Worm (Caenorhabditis elegans) whole organism, L4 larva: ENCODE measurements around the gene copb-1.

Experiments used
- aly-2 ChIP-seq: sonication (generic microtip); optimal IDR thresholded peaks from 2 replicates; lab custom pipeline; 2018; ENCODE audit warnings: missing biosample characterization, missing genetic modification characterization
- ceh-82 ChIP-seq: sonication (generic microtip); optimal IDR thresholded peaks from 2 replicates; lab custom pipeline; 2017; ENCODE audit warnings: missing biosample characterization, missing genetic modification characterization
- egl-27 ChIP-seq: sonication (generic microtip); optimal IDR thresholded peaks from 3 replicates; lab custom pipeline; 2017; ENCODE audit warnings: missing biosample characterization, missing genetic modification reagents, missing genetic modification characterization
- fos-1 ChIP-seq: fragments of 150-350 bp; optimal IDR thresholded peaks from 2 replicates; lab custom pipeline; 2014; ENCODE audit warnings: missing biosample characterization, missing genetic modification characterization
- hlh-30 ChIP-seq: sonication (generic microtip); optimal IDR thresholded peaks from 2 replicates; lab custom pipeline; 2017; ENCODE audit warnings: antibody characterized with exemption, mild to moderate bottlenecking, missing genetic modification characterization, missing compliant biosample characterization; ENCODE audit not compliant: insufficient read depth
- hmg-1.1 ChIP-seq: fragments of 200-800 bp; sonication (Bioruptor generic); IDR thresholded peaks from 2 replicates; pipeline ENCODE4 v1.3.6; 2022; ENCODE audit warnings: missing genetic modification reagents, missing genetic modification characterization, missing compliant biosample characterization
- lin-13 ChIP-seq: fragments of 150-350 bp; optimal IDR thresholded peaks from 2 replicates; lab custom pipeline; 2014; ENCODE audit warnings: missing biosample characterization, missing genetic modification reagents, missing genetic modification characterization
- lin-15B ChIP-seq: fragments of 150-350 bp; sonication (generic microtip); optimal IDR thresholded peaks from 3 replicates; lab custom pipeline; 2014; ENCODE audit warnings: missing biosample characterization, missing genetic modification characterization
- lsy-2 ChIP-seq, 2 experiments: fragments of 150-350 bp in 1 of 2; sonication (generic microtip) in 1 of 2; optimal IDR thresholded peaks; 2 replicates each; lab custom pipeline; 2014 to 2017; ENCODE audit warnings: missing biosample characterization in 2 of 2, missing genetic modification characterization in 2 of 2
- nhr-11 ChIP-seq: fragments of 150-350 bp; optimal IDR thresholded peaks from 2 replicates; lab custom pipeline; 2014; ENCODE audit warnings: missing biosample characterization, missing genetic modification characterization
- nhr-237 ChIP-seq: sonication (generic microtip); optimal IDR thresholded peaks from 2 replicates; lab custom pipeline; 2017; ENCODE audit warnings: missing biosample characterization, missing genetic modification characterization
- skn-1 ChIP-seq: fragments of 150-350 bp; optimal IDR thresholded peaks from 2 replicates; lab custom pipeline; 2014; ENCODE audit warnings: missing biosample characterization, missing genetic modification characterization
- snpc-1.2 ChIP-seq: fragments of 200-800 bp; sonication (Bioruptor generic); IDR thresholded peaks from 2 replicates; pipeline ENCODE4 v1.3.6; 2022; ENCODE audit warnings: missing genetic modification reagents, missing genetic modification characterization, missing compliant biosample characterization
- unc-62 ChIP-seq, 3 experiments: fragments of 150-350 bp in 1 of 3; sonication (generic microtip); optimal IDR thresholded peaks in 2 of 3; peaks in 1 of 3; 1 replicate in 1 of 3; 2 replicates in 2 of 3; lab custom pipeline; 2014 to 2017; ENCODE audit warnings: missing biosample characterization in 3 of 3, missing genetic modification characterization in 3 of 3, missing genetic modification reagents in 3 of 3, missing genotype in 1 of 3

DNA sequence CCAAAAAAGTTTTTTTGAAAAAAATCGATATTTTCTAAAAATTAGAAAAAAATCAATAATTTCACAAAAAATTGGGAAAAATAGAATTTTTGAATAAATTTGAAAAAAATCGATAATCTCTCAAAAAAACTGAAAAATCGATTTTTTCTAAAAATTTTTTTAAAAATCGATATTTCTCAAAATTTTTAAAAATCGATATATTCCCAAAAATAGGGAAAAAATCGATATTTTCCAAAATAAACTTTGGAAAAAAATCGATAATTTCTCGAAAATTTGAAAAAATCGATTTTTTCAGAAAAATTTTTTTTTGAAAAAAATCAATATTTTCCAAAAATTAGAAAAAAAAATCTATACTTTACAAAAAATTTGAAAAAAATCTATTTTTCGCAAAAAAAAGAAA, 14.0 kb upstream of the copb-1 start:
- no peak for TF ChIP-seq lin-13
- no peak for TF ChIP-seq unc-62 (GFP tag; optimal IDR thresholded peaks at IDR 0.05 in 1 of 2; lab: Kevin White, UChicago)
- TF ChIP-seq unc-62 (tag; optimal IDR thresholded peaks at IDR 0.05; lab: Kevin White, UChicago), result no peak
- TF ChIP-seq fos-1 (tag; lab: Kevin White, UChicago), result no peak
- no peak for TF ChIP-seq skn-1 (tag; lab: Kevin White, UChicago)
- TF ChIP-seq nhr-237, result no peak
- TF ChIP-seq hmg-1.1, result no peak
- no peak for TF ChIP-seq hlh-30 (tag; lab: Kevin White, UChicago)
- no peak for TF ChIP-seq lin-15B (tag; lab: Kevin White, UChicago)
- TF ChIP-seq aly-2 (tag; lab: Kevin White, UChicago), result no peak
- no peak for TF ChIP-seq lsy-2 (tag; optimal IDR thresholded peaks at IDR 0.05; lab: Kevin White, UChicago)
- no peak for TF ChIP-seq nhr-11
- TF ChIP-seq snpc-1.2 (GFP tag; lab: Robert Waterston, UW), result no peak
- no peak for TF ChIP-seq egl-27 (tag; lab: Kevin White, UChicago)
- no peak for TF ChIP-seq ceh-82 (tag; lab: Kevin White, UChicago)
